Worm (Caenorhabditis elegans) whole organism, mixed stage, embryonic: ENCODE data around the gene clc-12.
A peak's percentile ranks its signal among the peaks of the same experiment; 100 is the strongest.

Experiments used
- M03D4.4 ChIP-seq: sonication (generic microtip); optimal IDR thresholded peaks from 2 replicates; lab custom pipeline; 2017; ENCODE audit warnings: mild to moderate bottlenecking, missing genetic modification characterization, missing compliant biosample characterization
- bed-3 ChIP-seq: fragments of 200-800 bp; sonication (Bioruptor generic); optimal IDR thresholded peaks from 3 replicates; lab custom pipeline; 2018; ENCODE audit warnings: mild to moderate bottlenecking, missing genetic modification characterization, moderate library complexity, missing compliant biosample characterization
- blmp-1 ChIP-seq: fragments of 150-350 bp; optimal IDR thresholded peaks from 2 replicates; lab custom pipeline; 2014; ENCODE audit warnings: missing biosample characterization, missing genetic modification characterization
- ceh-39 ChIP-seq: fragments of 150-350 bp; optimal IDR thresholded peaks from 2 replicates; lab custom pipeline; 2014; ENCODE audit warnings: missing biosample characterization, missing genetic modification characterization
- ceh-43 ChIP-seq: fragments of 200-800 bp; sonication (Bioruptor generic); optimal IDR thresholded peaks from 2 replicates; lab custom pipeline; 2018; ENCODE audit warnings: mild to moderate bottlenecking, missing genetic modification characterization, moderate library complexity, missing compliant biosample characterization
- ceh-83 ChIP-seq: fragments of 200-800 bp; sonication (Bioruptor generic); optimal IDR thresholded peaks from 2 replicates; lab custom pipeline; 2018; ENCODE audit warnings: mild to moderate bottlenecking, missing genetic modification characterization, missing compliant biosample characterization
- ces-1 ChIP-seq: fragments of 150-350 bp; optimal IDR thresholded peaks from 2 replicates; lab custom pipeline; 2014; ENCODE audit warnings: missing biosample characterization, missing genetic modification reagents, missing genetic modification characterization
- cnd-1 ChIP-seq: fragments of 200-800 bp; sonication (Bioruptor generic); optimal IDR thresholded peaks from 2 replicates; lab custom pipeline; 2018; ENCODE audit warnings: mild to moderate bottlenecking, missing genetic modification characterization, missing compliant biosample characterization
- drap-1 ChIP-seq: fragments of 200-800 bp; sonication (Bioruptor generic); optimal IDR thresholded peaks from 3 replicates; lab custom pipeline; 2018; ENCODE audit warnings: mild to moderate bottlenecking, missing genetic modification characterization, missing compliant biosample characterization
- elt-1 ChIP-seq: sonication (generic microtip); optimal IDR thresholded peaks from 2 replicates; lab custom pipeline; 2017; ENCODE audit warnings: missing genetic modification characterization, mild to moderate bottlenecking, missing compliant biosample characterization, antibody characterized with exemption, moderate library complexity, borderline replicate concordance; ENCODE audit not compliant: insufficient read depth
- elt-3 ChIP-seq: fragments of 150-350 bp; optimal IDR thresholded peaks from 2 replicates; lab custom pipeline; 2014; ENCODE audit warnings: missing biosample characterization, missing genetic modification characterization
- flh-1 ChIP-seq: fragments of 200-800 bp; sonication (Bioruptor generic); optimal IDR thresholded peaks from 2 replicates; lab custom pipeline; 2018; ENCODE audit warnings: mild to moderate bottlenecking, missing genetic modification characterization, moderate library complexity, missing compliant biosample characterization
- ham-2 ChIP-seq: fragments of 200-800 bp; sonication (Bioruptor generic); optimal IDR thresholded peaks from 2 replicates; lab custom pipeline; 2018; ENCODE audit warnings: mild to moderate bottlenecking, missing genetic modification characterization, missing compliant biosample characterization
- hlh-1 ChIP-seq: fragments of 150-350 bp; optimal IDR thresholded peaks from 2 replicates; lab custom pipeline; 2014; ENCODE audit warnings: missing biosample characterization, missing genetic modification reagents, missing genetic modification characterization
- lin-13 ChIP-seq: fragments of 150-350 bp; optimal IDR thresholded peaks from 2 replicates; lab custom pipeline; 2014; ENCODE audit warnings: missing biosample characterization, missing genetic modification characterization
- lin-32 ChIP-seq: fragments of 200-800 bp; sonication (Bioruptor generic); optimal IDR thresholded peaks from 2 replicates; lab custom pipeline; 2018; ENCODE audit warnings: mild to moderate bottlenecking, missing genetic modification characterization, missing compliant biosample characterization
- lsy-2 ChIP-seq: fragments of 150-350 bp; optimal IDR thresholded peaks from 2 replicates; lab custom pipeline; 2014; ENCODE audit warnings: missing biosample characterization, missing genetic modification characterization
- mab-5 ChIP-seq: fragments of 150-350 bp; optimal IDR thresholded peaks from 2 replicates; lab custom pipeline; 2014; ENCODE audit warnings: missing biosample characterization, missing genetic modification characterization
- mep-1 ChIP-seq: fragments of 150-350 bp; optimal IDR thresholded peaks from 2 replicates; lab custom pipeline; 2017; ENCODE audit warnings: missing biosample characterization, missing genetic modification reagents, missing genetic modification characterization, inconsistent platforms
- mls-2 ChIP-seq: sonication (generic microtip); optimal IDR thresholded peaks from 2 replicates; lab custom pipeline; 2016; ENCODE audit warnings: mild to moderate bottlenecking, missing genetic modification characterization, moderate library complexity, missing compliant biosample characterization
- nhr-12 ChIP-seq: fragments of 150-350 bp; optimal IDR thresholded peaks from 2 replicates; lab custom pipeline; 2014; ENCODE audit warnings: missing biosample characterization, missing genetic modification characterization
- nhr-2 ChIP-seq: fragments of 150-350 bp; optimal IDR thresholded peaks from 2 replicates; lab custom pipeline; 2014; ENCODE audit warnings: missing biosample characterization, missing genetic modification characterization
- nhr-237 ChIP-seq: fragments of 150-350 bp; optimal IDR thresholded peaks from 2 replicates; lab custom pipeline; 2014; ENCODE audit warnings: missing biosample characterization, missing genetic modification characterization
- nhr-28 ChIP-seq: fragments of 150-350 bp; optimal IDR thresholded peaks from 2 replicates; lab custom pipeline; 2014; ENCODE audit warnings: missing biosample characterization, missing genetic modification characterization
- nhr-76 ChIP-seq: sonication (generic microtip); optimal IDR thresholded peaks from 2 replicates; lab custom pipeline; 2017; ENCODE audit warnings: missing biosample characterization, missing genetic modification characterization
- pha-4 ChIP-seq: fragments of 150-350 bp; optimal IDR thresholded peaks from 2 replicates; lab custom pipeline; 2018; ENCODE audit warnings: missing biosample characterization, missing genetic modification reagents, missing genetic modification characterization
- sem-2 ChIP-seq: fragments of 200-800 bp; sonication (Bioruptor generic); optimal IDR thresholded peaks from 2 replicates; lab custom pipeline; 2018; ENCODE audit warnings: mild to moderate bottlenecking, missing genetic modification characterization, missing compliant biosample characterization
- snpc-4 ChIP-seq: fragments of 150-350 bp; optimal IDR thresholded peaks from 2 replicates; lab custom pipeline; 2014; ENCODE audit warnings: missing biosample characterization, missing genetic modification characterization
- sptf-1 ChIP-seq: sonication (generic microtip); optimal IDR thresholded peaks from 2 replicates; lab custom pipeline; 2017; ENCODE audit warnings: mild to moderate bottlenecking, missing genetic modification characterization, moderate library complexity, missing compliant biosample characterization
- tbx-8 ChIP-seq: fragments of 200-800 bp; sonication (Bioruptor generic); optimal IDR thresholded peaks from 2 replicates; lab custom pipeline; 2018; ENCODE audit warnings: mild to moderate bottlenecking, missing genetic modification characterization, moderate library complexity, missing compliant biosample characterization
- unc-120 ChIP-seq: sonication (generic microtip); optimal IDR thresholded peaks from 2 replicates; lab custom pipeline; 2017; ENCODE audit warnings: missing genetic modification characterization, missing compliant biosample characterization; ENCODE audit not compliant: poor library complexity, severe bottlenecking
- unc-39 ChIP-seq: fragments of 150-350 bp; optimal IDR thresholded peaks from 2 replicates; lab custom pipeline; 2014; ENCODE audit warnings: missing biosample characterization, missing genetic modification characterization
- unc-62 ChIP-seq: fragments of 150-350 bp; optimal IDR thresholded peaks from 2 replicates; lab custom pipeline; 2014; ENCODE audit warnings: missing biosample characterization, missing genetic modification reagents, missing genetic modification characterization
- zip-8 ChIP-seq: fragments of 150-350 bp; optimal IDR thresholded peaks from 2 replicates; lab custom pipeline; 2014; ENCODE audit warnings: missing biosample characterization, missing genetic modification characterization
- ztf-11 ChIP-seq: fragments of 150-350 bp; optimal IDR thresholded peaks from 2 replicates; lab custom pipeline; 2014; ENCODE audit warnings: missing biosample characterization, missing genetic modification characterization

The clc-12 gene

ce11 chrV:16972134-16972533, 37.1 kb downstream of the clc-12 start, which contains the start of gene srh-119:
Gene srh-119 (plus strand): TSS chrV:16972434.
- TF ChIP-seq ceh-83 (GFP tag; lab: Kevin White, UChicago) (no peak), pha-4 (no peak), unc-62 (GFP tag; lab: Kevin White, UChicago) (no peak), drap-1 (no peak)

- TF ChIP-seq sptf-1 (tag; lab: Kevin White, UChicago) (no peak), pha-4 (no peak), lin-32 (GFP tag; lab: Kevin White, UChicago) (no peak), mls-2 (no peak), ceh-43 (no peak), unc-120 (tag; lab: Kevin White, UChicago) (no peak), nhr-76 (tag; lab: Kevin White, UChicago) (no peak), ztf-11 (tag; lab: Kevin White, UChicago) (no peak), ceh-83 (GFP tag; lab: Kevin White, UChicago) (no peak), ces-1 (GFP tag; lab: Kevin White, UChicago) (no peak), blmp-1 (no peak), snpc-4 (no peak), elt-3 (tag; lab: Kevin White, UChicago) (no peak), unc-39 (tag; lab: Kevin White, UChicago) (no peak), lin-13 (tag; lab: Kevin White, UChicago) (no peak), hlh-1 (tag; lab: Kevin White, UChicago) (no peak), elt-1 (tag; lab: Kevin White, UChicago) (no peak), zip-8 (tag; lab: Kevin White, UChicago) (no peak), tbx-8 (GFP tag; lab: Kevin White, UChicago) (no peak), flh-1 (GFP tag; lab: Kevin White, UChicago) (no peak)
Measured at ce11 chrV:16966636-16967035, 42.6 kb downstream of the clc-12 start, which contains the start of gene fbxa-90. Gene fbxa-90 (plus strand): TSS chrV:16966814.

- TF ChIP-seq hlh-1 (tag; lab: Kevin White, UChicago) (peak; percentile 33), M03D4.4 (tag; lab: Kevin White, UChicago) (no peak), nhr-2 (tag; lab: Kevin White, UChicago) (no peak), sptf-1 (tag; lab: Kevin White, UChicago) (peak; percentile 37), bed-3 (GFP tag; lab: Kevin White, UChicago) (no peak), lin-13 (tag; lab: Kevin White, UChicago) (peak; percentile 88), unc-120 (tag; lab: Kevin White, UChicago) (no peak), flh-1 (GFP tag; lab: Kevin White, UChicago) (no peak), sem-2 (GFP tag; lab: Kevin White, UChicago) (no peak), tbx-8 (GFP tag; lab: Kevin White, UChicago) (no peak), elt-1 (tag; lab: Kevin White, UChicago) (no peak), ham-2 (GFP tag; lab: Kevin White, UChicago) (no peak), cnd-1 (tag; lab: Kevin White, UChicago) (no peak), mls-2 (no peak), mab-5 (tag; lab: Kevin White, UChicago) (peak; percentile 52), nhr-12 (no peak), pha-4 (peak; percentile 58), ceh-83 (GFP tag; lab: Kevin White, UChicago) (no peak), nhr-76 (tag; lab: Kevin White, UChicago) (no peak), unc-62 (GFP tag; lab: Kevin White, UChicago) (peak; percentile 36), lsy-2 (tag; lab: Kevin White, UChicago) (peak; percentile 82), lin-32 (GFP tag; lab: Kevin White, UChicago) (no peak), blmp-1 (no peak), drap-1 (peak; percentile 77), elt-3 (tag; lab: Kevin White, UChicago) (peak; percentile 47), nhr-28 (tag; lab: Kevin White, UChicago) (no peak), unc-39 (tag; lab: Kevin White, UChicago) (no peak), snpc-4 (no peak), mep-1 (tag; lab: Kevin White, UChicago) (peak; percentile 98), ztf-11 (tag; lab: Kevin White, UChicago) (peak; percentile 37), ceh-39 (peak; percentile 31), ces-1 (GFP tag; lab: Kevin White, UChicago) (peak; percentile 96), zip-8 (tag; lab: Kevin White, UChicago) (no peak), ceh-43 (no peak), nhr-237 (tag; lab: Kevin White, UChicago) (peak; percentile 88)
Measured at ce11 chrV:16965655-16966054, 43.5 kb downstream of the clc-12 start, which contains the start of gene efl-1. Gene efl-1 (minus strand): TSS chrV:16965675.
